Worm (Caenorhabditis elegans) whole organism, mixed stage, embryonic: ENCODE results near the gene F48G7.9.

Experiments used
- ceh-83 ChIP-seq: fragments of 200-800 bp; sonication (Bioruptor generic); optimal IDR thresholded peaks from 2 replicates; lab custom pipeline; 2018; ENCODE audit warnings: mild to moderate bottlenecking, missing genetic modification characterization, missing compliant biosample characterization
- drap-1 ChIP-seq: fragments of 200-800 bp; sonication (Bioruptor generic); optimal IDR thresholded peaks from 3 replicates; lab custom pipeline; 2018; ENCODE audit warnings: mild to moderate bottlenecking, missing genetic modification characterization, missing compliant biosample characterization
- lsy-2 ChIP-seq: fragments of 150-350 bp; optimal IDR thresholded peaks from 2 replicates; lab custom pipeline; 2014; ENCODE audit warnings: missing biosample characterization, missing genetic modification characterization
- mab-5 ChIP-seq: fragments of 150-350 bp; optimal IDR thresholded peaks from 2 replicates; lab custom pipeline; 2014; ENCODE audit warnings: missing biosample characterization, missing genetic modification characterization
- nhr-28 ChIP-seq: fragments of 150-350 bp; optimal IDR thresholded peaks from 2 replicates; lab custom pipeline; 2014; ENCODE audit warnings: missing biosample characterization, missing genetic modification characterization
- nhr-76 ChIP-seq: sonication (generic microtip); optimal IDR thresholded peaks from 2 replicates; lab custom pipeline; 2017; ENCODE audit warnings: missing biosample characterization, missing genetic modification characterization
- snpc-4 ChIP-seq: fragments of 150-350 bp; optimal IDR thresholded peaks from 2 replicates; lab custom pipeline; 2014; ENCODE audit warnings: missing biosample characterization, missing genetic modification characterization
- unc-39 ChIP-seq: fragments of 150-350 bp; optimal IDR thresholded peaks from 2 replicates; lab custom pipeline; 2014; ENCODE audit warnings: missing biosample characterization, missing genetic modification characterization
- unc-62 ChIP-seq: fragments of 150-350 bp; optimal IDR thresholded peaks from 2 replicates; lab custom pipeline; 2014; ENCODE audit warnings: missing biosample characterization, missing genetic modification reagents, missing genetic modification characterization

DNA sequence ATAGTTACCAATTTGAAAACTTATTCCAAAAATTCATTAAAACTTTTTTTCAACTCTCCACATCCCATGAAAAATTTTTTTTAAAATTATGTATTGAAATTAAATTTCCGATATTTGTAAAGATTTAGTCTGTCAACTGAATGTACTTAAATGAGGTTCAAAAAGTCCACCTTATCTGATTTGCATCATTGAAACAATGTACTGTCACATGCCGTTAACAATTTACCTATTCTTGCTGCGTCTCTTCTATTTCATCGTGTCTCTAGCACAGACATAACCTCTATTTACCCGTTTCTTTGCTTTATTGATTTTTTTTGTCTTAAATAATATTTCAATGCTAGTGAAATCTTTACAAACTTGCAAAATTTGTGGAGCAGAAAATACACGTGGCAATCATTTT, 18.2 kb downstream of the F48G7.9 start, which contains the start of gene nhr-90:
- TF ChIP-seq lsy-2 (tag; lab: Kevin White, UChicago): no peak
- TF ChIP-seq mab-5 (tag; lab: Kevin White, UChicago): no peak
- no peak for TF ChIP-seq nhr-76 (tag; lab: Kevin White, UChicago)
- TF ChIP-seq nhr-28 (tag; lab: Kevin White, UChicago): no peak
- no peak for TF ChIP-seq unc-62 (GFP tag; lab: Kevin White, UChicago)
- TF ChIP-seq snpc-4: no peak
- TF ChIP-seq ceh-83: no peak
- TF ChIP-seq drap-1 (GFP tag; lab: Kevin White, UChicago): no peak
- TF ChIP-seq unc-39 (tag; lab: Kevin White, UChicago): no peak
